Fruit fly (Drosophila melanogaster): Measurements from ENCODE around the gene Apl.
A peak's percentile ranks its signal among the peaks of the same experiment; 100 is the strongest.

Apl gene

DNA sequence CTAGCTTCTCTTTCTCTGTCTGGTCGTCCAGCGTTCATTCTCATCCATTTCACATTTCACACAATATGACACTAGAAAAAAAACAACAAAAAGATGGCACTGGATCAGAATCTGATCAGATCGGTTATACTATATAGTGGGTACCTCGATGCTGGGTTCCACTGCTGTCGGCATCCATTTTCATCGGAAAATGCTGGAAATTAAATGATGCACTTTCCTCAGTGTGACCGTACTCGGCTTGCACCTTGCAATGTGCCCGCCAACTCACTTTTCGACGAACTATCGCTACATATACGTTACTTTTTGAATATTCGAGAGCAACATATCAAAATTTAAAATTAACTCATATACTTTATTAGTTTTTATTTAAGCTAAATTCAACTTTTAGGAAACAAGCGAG, 4.1 kb upstream of the Apl start, which contains the start of gene tra (continued):
- no peak for TF ChIP-seq Camta (GFP tag; optimal IDR thresholded peaks at IDR 0.05)
- no peak for TF ChIP-seq mam (GFP tag; optimal IDR thresholded peaks at IDR 0.05)
- TF ChIP-seq CG12104 (GFP tag; optimal IDR thresholded peaks at IDR 0.05): no peak
- TF ChIP-seq sd (tag; optimal IDR thresholded peaks at IDR 0.05): no peak
- TF ChIP-seq C15 (GFP tag; IDR thresholded peaks at IDR 0.05): no peak
- no peak for TF ChIP-seq CG7271 (tag; optimal IDR thresholded peaks at IDR 0.05)
- TF ChIP-seq CG11696 (GFP tag; IDR thresholded peaks at IDR 0.05): no peak
- TF ChIP-seq CG17568 (GFP tag; optimal IDR thresholded peaks at IDR 0.05): no peak
- no peak for TF ChIP-seq CG15601 (tag; optimal IDR thresholded peaks at IDR 0.05)
- TF ChIP-seq CG7745 (tag; optimal IDR thresholded peaks at IDR 0.05): no peak
- no peak for TF ChIP-seq bigmax (GFP tag; optimal IDR thresholded peaks at IDR 0.05)
- no peak for TF ChIP-seq Oli (tag; optimal IDR thresholded peaks at IDR 0.05)
- TF ChIP-seq Ets97D (GFP tag; optimal IDR thresholded peaks at IDR 0.05): peak; percentile 33
- TF ChIP-seq Hr3 (GFP tag; optimal IDR thresholded peaks at IDR 0.05): no peak
- TF ChIP-seq H15 (GFP tag; IDR thresholded peaks at IDR 0.05): no peak
- TF ChIP-seq CG11085 (GFP tag; IDR thresholded peaks at IDR 0.05): no peak
- TF ChIP-seq Awh (GFP tag; IDR thresholded peaks at IDR 0.05): no peak
- peak; percentile 1 for TF ChIP-seq HLHmδ (GFP tag; optimal IDR thresholded peaks at IDR 0.05)
- no peak for TF ChIP-seq Nf-YC (tag; optimal IDR thresholded peaks at IDR 0.05)
- no peak for TF ChIP-seq CrebB (tag; optimal IDR thresholded peaks at IDR 0.05)
- TF ChIP-seq disco-r (GFP tag; optimal IDR thresholded peaks at IDR 0.05): no peak
- TF ChIP-seq vvl (GFP tag; IDR thresholded peaks at IDR 0.05): no peak

DNA sequence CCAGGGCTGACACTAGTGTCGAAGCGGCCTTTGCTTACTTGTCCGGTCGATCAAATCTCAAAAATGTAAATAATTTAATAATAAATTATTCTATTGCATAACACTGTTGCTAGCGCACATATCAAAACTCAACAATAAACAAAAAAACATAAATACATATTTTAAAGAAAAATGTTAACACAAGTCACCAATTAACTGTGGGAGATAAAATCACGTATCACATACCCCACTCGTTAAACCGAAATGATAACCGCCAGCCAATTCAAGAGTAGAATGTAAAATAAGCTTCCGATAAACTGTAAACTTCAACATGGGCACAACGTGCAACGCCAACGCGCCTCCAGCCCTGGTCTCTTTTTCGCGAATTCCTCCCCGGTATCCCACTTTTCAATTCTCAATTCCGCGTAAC, 7.8 kb downstream of the Apl start, which contains the start of gene Arts:
Gene Arts (plus strand): TSS at position 116 of the 409 bp plus-strand sequence.
- TF ChIP-seq Sry-δ (GFP tag; optimal IDR thresholded peaks at IDR 0.05) (peak; percentile 11), B-H2 (GFP tag; optimal IDR thresholded peaks at IDR 0.05) (peak; percentile 20), grau (tag; optimal IDR thresholded peaks at IDR 0.05) (peak; percentile 30), dimm (GFP tag; IDR thresholded peaks at IDR 0.05) (no peak), Bgb (GFP tag; IDR thresholded peaks at IDR 0.05; ENCODE audit: partially characterized antibody) (no peak), pfk (GFP tag; optimal IDR thresholded peaks at IDR 0.05) (no peak), bbx (GFP tag; IDR thresholded peaks at IDR 0.05; ENCODE audit: partially characterized antibody) (no peak), CG6854 (GFP tag; optimal IDR thresholded peaks at IDR 0.05) (no peak), CG15011 (GFP tag; optimal IDR thresholded peaks at IDR 0.05) (no peak), CG34422 (GFP tag; IDR thresholded peaks at IDR 0.05) (no peak), odd (GFP tag; optimal IDR thresholded peaks at IDR 0.05) (no peak), CG10267 (tag; optimal IDR thresholded peaks at IDR 0.05) (peak; percentile 28), sug (tag; optimal IDR thresholded peaks at IDR 0.05) (peak; percentile 65), dmrt99B (tag; optimal IDR thresholded peaks at IDR 0.05) (peak; percentile 2), zen2 (GFP tag; IDR thresholded peaks at IDR 0.05; ENCODE audit: partially characterized antibody) (no peak), sim (GFP tag; IDR thresholded peaks at IDR 0.05) (no peak), Ets97D (GFP tag; optimal IDR thresholded peaks at IDR 0.05) (no peak), CG13894 (tag; optimal IDR thresholded peaks at IDR 0.05) (peak; percentile 25), CG9727 (GFP tag; optimal IDR thresholded peaks at IDR 0.05) (peak; percentile 49), pho (GFP tag; optimal IDR thresholded peaks at IDR 0.05) (no peak), cg (GFP tag; optimal IDR thresholded peaks at IDR 0.05) (no peak), Awh (GFP tag; IDR thresholded peaks at IDR 0.05) (no peak), Hsf (GFP tag; optimal IDR thresholded peaks at IDR 0.05) (peak; percentile 20), gfzf (GFP tag; optimal IDR thresholded peaks at IDR 0.05) (peak; percentile 9), ara (GFP tag; IDR thresholded peaks at IDR 0.05) (no peak), Mrtf (GFP tag; IDR thresholded peaks at IDR 0.05) (no peak), Spps (tag; optimal IDR thresholded peaks at IDR 0.05) (no peak), Fer2 (tag; optimal IDR thresholded peaks at IDR 0.05) (no peak), CG17328 (GFP tag; IDR thresholded peaks at IDR 0.05) (no peak), Ets65A (GFP tag) (peak; percentile 68), CG6813 (GFP tag; optimal IDR thresholded peaks at IDR 0.05) (no peak), Usf (GFP tag; optimal IDR thresholded peaks at IDR 0.05) (no peak)

Measured in whole organism, embryonic.